Fruit fly (Drosophila melanogaster) whole organism: ENCODE results near the gene CG7369.
"Not testable (repeated sequence)": the region's sequence is repeated elsewhere in the genome, so short reads cannot be mapped to it uniquely, and the experiment has no call there.

Source experiments
- CG8478 ChIP-seq: fragments of >200 bp; optimal IDR thresholded peaks from 2 replicates; lab custom pipeline; 2018; ENCODE audit warnings: inconsistent platforms
- Dll ChIP-seq: fragments of >200 bp; optimal IDR thresholded peaks from 2 replicates; lab custom pipeline; 2017
- EcR ChIP-seq, 2 experiments: fragments of >200 bp; optimal IDR thresholded peaks; 2 replicates each; lab custom pipeline; 2017; ENCODE audit warnings: missing biosample characterization in 2 of 2, missing genetic modification characterization in 2 of 2, missing genetic modification reagents in 2 of 2
- pan ChIP-seq: fragments of >200 bp; optimal IDR thresholded peaks from 2 replicates; lab custom pipeline; 2017
- psq ChIP-seq: fragments of >200 bp; optimal IDR thresholded peaks from 2 replicates; lab custom pipeline; 2017
- usp ChIP-seq: fragments of >200 bp; optimal IDR thresholded peaks from 2 replicates; lab custom pipeline; 2017; ENCODE audit warnings: missing biosample characterization, missing genetic modification characterization, mixed read lengths

Gene CG7369

DNA sequence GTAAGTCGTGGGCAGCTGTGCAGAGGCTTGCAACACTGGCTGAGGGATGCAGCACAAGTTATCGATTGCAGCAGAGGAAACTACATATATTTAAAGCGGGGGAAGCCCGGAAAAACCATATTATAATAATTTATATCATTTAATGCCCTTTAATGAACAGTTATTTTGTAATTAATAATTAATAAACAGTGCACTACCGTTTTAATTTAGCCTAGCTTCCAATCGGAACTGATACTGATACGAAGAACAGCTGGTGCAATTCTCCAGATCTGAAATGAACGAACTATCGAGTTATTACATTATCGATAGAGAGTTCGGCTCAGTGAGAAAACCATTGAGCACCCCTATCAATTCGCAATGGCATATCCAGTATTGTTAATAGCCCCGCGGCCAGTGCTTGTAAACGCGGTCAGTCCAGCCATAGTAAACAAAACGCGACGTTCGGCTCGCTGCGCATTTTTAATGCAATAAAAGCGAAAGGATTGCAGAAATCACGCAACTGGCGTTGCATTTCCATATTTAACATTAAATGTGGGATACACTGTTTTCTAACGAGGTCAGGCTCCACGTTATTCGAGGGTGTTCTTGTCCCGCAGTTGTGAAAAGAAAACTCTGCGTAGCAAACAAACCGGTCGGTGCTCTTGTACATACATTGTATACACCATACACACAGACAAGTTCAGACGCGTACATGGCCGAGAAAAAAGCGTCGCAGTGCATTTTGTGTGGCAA is at the start of gene CG7369:
Gene CG7369, plus strand, starts transcription at position 405 of the 732 bp plus-strand sequence.
- TF ChIP-seq usp (GFP tag; lab: Kevin White, UChicago): no peak
- no peak for TF ChIP-seq CG8478
- TF ChIP-seq Dll (lab: Kevin White, UChicago): no peak
- TF ChIP-seq psq (lab: Kevin White, UChicago): no peak

DNA sequence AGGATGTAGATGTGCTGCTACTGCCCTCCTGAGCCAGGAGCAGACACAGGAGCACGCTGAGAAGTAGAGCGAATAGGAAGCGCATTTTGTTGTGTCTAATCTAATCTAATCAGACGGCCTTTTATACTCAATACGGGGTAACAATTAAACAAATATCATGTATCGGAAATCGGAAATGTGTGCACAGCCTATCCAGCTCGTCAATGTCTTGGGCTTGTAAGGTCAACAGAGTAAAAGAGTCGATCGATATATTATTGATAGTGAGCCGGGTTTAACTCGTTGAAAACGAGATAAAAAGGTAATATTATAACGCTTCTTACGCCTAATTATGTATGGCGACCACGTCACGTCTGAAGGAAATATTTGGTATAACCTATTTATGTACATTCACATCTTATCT is 49.2 kb upstream of the CG7369 start, which contains the start of gene CG14454:
Gene CG14454, minus strand, starts transcription at position 101 of the 400 bp plus-strand sequence.
- not testable (repeated sequence) for TF ChIP-seq EcR (GFP tag; optimal IDR thresholded peaks at IDR 0.05; lab: Kevin White, UChicago); pan; psq (lab: Kevin White, UChicago)

DNA sequence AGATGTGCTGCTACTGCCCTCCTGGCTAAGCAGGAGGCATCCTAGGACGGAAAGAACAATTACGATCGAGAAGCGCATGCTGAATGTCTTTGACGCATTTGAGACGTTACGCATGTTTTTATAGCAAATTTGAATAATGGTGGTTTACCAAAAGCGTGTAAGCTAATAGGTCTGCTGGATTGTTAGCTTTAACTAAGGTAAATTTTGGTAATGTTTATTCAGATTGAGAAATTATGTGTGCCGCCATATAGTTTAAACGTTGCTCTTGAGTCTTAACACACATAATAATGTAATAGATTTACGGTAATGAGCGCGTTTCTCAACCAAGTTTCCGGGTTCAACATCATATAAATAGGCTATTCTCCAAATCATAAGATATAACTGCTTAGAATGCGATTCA is 47.9 kb upstream of the CG7369 start, which contains the start of the genes CG12546 and CG14453:
Gene CG12546, minus strand, starts transcription at position 101 of the 400 bp plus-strand sequence.
Gene CG14453, plus strand, starts transcription at position 372 of the 400 bp plus-strand sequence.
- TF ChIP-seq pan: no peak
- TF ChIP-seq EcR (GFP tag; optimal IDR thresholded peaks at IDR 0.05; lab: Kevin White, UChicago): no peak
- no peak for TF ChIP-seq usp (GFP tag; lab: Kevin White, UChicago)
- no peak for TF ChIP-seq CG8478
- no peak for TF ChIP-seq psq (lab: Kevin White, UChicago)
- TF ChIP-seq Dll (lab: Kevin White, UChicago): no peak

DNA sequence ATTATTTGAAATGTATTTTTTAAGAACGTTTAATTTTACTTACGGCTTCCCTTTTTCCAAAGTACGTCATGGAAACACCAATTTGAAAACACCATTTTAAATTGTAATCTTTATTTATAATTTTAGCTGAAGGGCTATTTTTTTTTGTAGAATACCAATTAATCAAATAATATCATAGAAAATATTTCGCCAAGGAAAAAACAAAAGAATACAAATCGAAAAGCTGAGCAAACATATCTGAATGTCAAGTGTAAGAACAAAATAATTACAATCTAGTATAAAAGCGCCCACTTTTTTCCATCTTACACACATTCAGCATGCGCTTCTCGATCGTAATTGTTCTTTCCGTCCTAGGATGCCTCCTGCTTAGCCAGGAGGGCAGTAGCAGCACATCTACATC is 45.9 kb upstream of the CG7369 start, which contains the start of gene CG14452:
Gene CG14452, plus strand, starts transcription at position 301 of the 400 bp plus-strand sequence.
- no peak for TF ChIP-seq usp (GFP tag; lab: Kevin White, UChicago)

DNA sequence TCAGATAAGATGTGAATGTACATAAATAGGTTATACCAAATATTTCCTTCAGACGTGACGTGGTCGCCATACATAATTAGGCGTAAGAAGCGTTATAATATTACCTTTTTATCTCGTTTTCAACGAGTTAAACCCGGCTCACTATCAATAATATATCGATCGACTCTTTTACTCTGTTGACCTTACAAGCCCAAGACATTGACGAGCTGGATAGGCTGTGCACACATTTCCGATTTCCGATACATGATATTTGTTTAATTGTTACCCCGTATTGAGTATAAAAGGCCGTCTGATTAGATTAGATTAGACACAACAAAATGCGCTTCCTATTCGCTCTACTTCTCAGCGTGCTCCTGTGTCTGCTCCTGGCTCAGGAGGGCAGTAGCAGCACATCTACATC is 44.7 kb upstream of the CG7369 start, which contains the start of gene CG32453:
Gene CG32453, plus strand, starts transcription at position 301 of the 400 bp plus-strand sequence.
- not testable (repeated sequence) for TF ChIP-seq EcR (GFP tag; optimal IDR thresholded peaks at IDR 0.05; lab: Kevin White, UChicago); CG8478; Dll (lab: Kevin White, UChicago)

DNA sequence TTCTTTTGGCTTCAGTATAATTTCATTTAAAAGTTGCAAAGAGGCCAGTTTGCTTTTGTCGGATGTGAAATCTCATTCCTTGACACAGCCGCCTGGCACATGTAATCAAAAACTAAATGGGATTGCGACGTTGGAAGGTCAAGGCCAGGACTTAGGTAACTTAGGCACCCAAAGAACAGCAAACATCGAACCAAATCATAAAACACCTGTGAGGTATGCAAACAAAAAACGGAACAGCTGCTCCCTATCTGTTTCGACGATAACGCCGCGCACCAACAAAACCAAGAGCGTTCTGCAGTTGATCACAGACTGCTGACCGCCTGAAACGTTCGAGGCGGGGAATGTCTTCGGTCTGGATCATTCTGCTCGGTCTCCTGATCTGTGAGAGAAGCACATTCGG is 42.5 kb upstream of the CG7369 start, which contains the start of gene CG45116:
Gene CG45116, plus strand, starts transcription at position 301 of the 400 bp plus-strand sequence.
- TF ChIP-seq Dll (lab: Kevin White, UChicago) (no peak), usp (GFP tag; lab: Kevin White, UChicago) (no peak), CG8478 (no peak), EcR (GFP tag; optimal IDR thresholded peaks at IDR 0.05; lab: Kevin White, UChicago) (no peak), pan (no peak)

DNA sequence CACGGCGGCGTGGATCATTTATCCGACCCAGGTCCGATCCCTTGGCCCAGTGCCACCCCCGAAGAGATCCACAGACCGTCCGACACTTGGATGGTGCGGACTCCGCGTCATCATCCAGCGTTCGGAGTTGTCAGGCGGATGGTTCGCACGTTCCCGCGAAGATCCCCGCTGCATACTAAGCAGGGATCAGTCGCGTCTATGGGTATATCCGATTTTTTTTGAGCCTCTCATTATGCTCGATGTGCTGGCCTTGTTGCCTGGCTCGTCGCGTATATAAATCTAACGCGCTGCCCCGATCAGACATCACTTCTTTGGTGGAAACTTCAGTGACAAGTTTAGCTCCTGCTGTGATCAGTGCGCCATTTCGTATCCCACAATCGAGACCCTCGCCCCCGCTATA is 29.7 kb upstream of the CG7369 start, which contains the start of gene CG11370:
Gene CG11370, plus strand, starts transcription at position 301 of the 400 bp plus-strand sequence.
- TF ChIP-seq Dll (lab: Kevin White, UChicago) (no peak), psq (lab: Kevin White, UChicago) (no peak), pan (no peak), EcR (GFP tag; optimal IDR thresholded peaks at IDR 0.05; lab: Kevin White, UChicago) (no peak), usp (GFP tag; lab: Kevin White, UChicago) (no peak), CG8478 (no peak)

DNA sequence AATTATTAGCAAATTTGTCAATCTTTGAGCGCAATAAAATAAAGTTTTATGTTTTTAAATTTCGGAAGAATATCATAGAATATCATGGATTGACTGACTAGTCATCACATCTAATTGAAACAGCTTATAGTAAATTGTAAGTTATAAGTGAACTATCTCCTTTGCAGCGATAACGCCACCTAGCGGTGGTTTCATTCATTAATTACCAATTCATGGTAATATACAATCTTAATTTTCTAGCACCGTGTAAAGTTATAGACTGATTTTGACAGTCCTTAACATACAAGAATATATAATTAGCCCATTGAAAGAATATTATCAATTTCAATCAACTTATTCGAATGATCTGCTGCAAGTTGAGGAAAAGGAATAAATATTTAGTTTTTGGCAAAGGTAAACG is 28.0 kb upstream of the CG7369 start:
- TF ChIP-seq usp (GFP tag; lab: Kevin White, UChicago): no peak
- TF ChIP-seq pan: no peak
- TF ChIP-seq EcR (GFP tag; optimal IDR thresholded peaks at IDR 0.05; lab: Kevin White, UChicago): no peak
- TF ChIP-seq CG8478: no peak
- no peak for TF ChIP-seq psq (lab: Kevin White, UChicago)
- TF ChIP-seq Dll (lab: Kevin White, UChicago): no peak

DNA sequence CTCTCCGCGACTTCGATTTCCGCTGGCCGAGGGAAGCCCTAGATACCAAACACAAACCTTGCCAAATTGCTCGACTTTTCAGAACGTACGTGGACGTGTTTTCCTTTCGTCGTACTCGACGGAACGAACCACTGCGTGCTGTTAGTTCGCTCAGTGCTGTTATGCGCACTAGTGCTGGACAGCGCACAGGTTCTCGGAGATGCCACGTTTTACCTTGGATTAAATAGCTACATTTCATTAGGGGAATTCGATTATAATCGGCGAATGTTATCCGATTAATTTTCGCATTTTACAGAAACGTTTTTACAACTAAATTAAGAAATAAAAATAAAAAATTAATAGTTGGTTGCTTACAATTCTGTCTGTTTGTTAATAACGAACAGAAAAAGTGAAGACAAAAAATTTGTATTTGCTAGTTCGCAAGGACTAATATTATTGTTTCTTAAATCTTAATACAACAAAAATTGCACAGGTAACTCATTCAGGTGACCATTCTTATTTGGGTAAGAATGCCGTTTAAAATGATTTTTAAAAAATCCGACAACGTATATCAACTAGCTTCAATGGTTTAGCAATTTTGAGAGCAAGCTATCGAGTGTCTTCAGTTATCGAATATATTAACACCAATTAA is 24.3 kb upstream of the CG7369 start, which contains the start of the genes ArfGAP3 and CG32452:
Gene ArfGAP3, minus strand, starts transcription at position 441 of the 631 bp plus-strand sequence.
Gene CG32452, plus strand, starts transcription at position 592 of the 631 bp plus-strand sequence.
- TF ChIP-seq Dll (lab: Kevin White, UChicago) (no peak), usp (GFP tag; lab: Kevin White, UChicago) (no peak)

DNA sequence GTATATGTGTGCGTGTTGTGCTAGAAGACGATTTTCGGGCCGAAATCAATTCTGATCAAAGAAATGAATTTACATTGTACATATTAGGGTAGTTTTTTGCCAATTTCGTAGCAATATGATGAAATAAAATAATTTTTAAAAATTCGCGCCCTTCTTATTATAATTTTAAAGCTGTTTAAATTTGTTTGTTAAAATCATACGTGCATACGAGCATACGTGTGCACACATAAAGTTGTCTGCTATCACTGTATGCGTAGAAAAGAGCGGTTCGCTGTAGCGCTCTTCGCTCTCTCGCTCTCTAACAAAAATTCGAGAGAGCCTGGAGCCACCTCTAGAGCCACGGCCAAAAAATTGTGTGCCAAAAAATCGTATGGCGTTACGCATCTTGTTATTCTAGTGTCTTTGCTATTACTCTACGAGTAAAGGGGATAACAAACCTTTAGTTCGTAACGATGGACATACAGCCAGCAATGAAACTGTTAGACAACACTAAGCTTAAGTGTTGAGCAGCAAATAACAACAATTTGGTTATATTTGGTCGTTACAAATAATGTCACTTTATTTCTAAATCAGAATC is 20.8 kb upstream of the CG7369 start, which contains the start of gene mael:
Gene mael, plus strand, starts transcription at position 510 of the 577 bp plus-strand sequence.
- not testable (repeated sequence) for TF ChIP-seq pan; psq (lab: Kevin White, UChicago); CG8478

DNA sequence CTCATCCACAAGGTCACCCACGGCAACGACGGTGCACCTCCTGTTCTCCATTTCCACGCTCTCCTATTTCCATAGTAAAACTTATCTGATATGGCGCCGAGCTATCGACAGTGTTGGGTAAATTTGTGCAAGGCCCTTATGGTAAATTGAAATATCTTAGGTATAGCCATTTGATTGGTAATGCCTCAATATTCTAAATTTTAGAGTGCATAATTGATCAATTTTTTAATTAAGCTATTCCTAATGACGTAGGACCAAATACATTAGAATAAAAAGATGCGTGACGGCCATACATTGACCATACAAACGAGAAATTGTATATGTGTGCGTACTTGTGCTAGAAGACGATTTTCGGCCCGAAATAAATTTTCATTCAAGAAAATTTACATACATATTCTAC is 19.6 kb upstream of the CG7369 start, which contains the start of gene CG14451:
Gene CG14451, minus strand, starts transcription at position 101 of the 400 bp plus-strand sequence.
- TF ChIP-seq pan: no peak
- no peak for TF ChIP-seq CG8478
- TF ChIP-seq psq (lab: Kevin White, UChicago): no peak
- no peak for TF ChIP-seq EcR (GFP tag; optimal IDR thresholded peaks at IDR 0.05; lab: Kevin White, UChicago)
- TF ChIP-seq usp (GFP tag; lab: Kevin White, UChicago): no peak
- no peak for TF ChIP-seq Dll (lab: Kevin White, UChicago)
